Worm (Caenorhabditis elegans): Measurements from ENCODE around the gene Y111B2A.12.

The Y111B2A.12 gene

DNA sequence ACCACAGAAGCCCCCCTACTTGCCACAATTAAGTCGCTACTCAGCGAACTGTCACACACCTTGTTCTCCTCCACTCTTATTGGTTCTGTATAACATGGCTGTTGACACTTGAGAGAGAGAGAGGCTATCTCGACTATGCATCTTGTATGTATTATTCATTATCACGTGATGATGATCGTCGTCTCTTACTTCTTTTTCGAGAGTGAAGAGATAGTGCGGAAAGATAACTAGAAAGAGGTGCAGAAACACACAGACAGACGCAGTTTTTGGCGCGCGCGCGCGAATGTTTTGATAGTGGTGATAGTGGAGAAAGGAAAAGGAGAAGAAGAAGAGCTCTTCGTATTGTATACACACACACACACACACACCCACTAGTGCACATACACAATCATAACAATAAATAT lies 7.9 kb downstream of the Y111B2A.12 start (continued):
- TF ChIP-seq dmd-6 (GFP tag; IDR thresholded peaks at IDR 0.05) = peak; percentile 76
- no peak for TF ChIP-seq ceh-44 (GFP tag; IDR thresholded peaks at IDR 0.05)
- TF ChIP-seq nhr-28 (tag; optimal IDR thresholded peaks at IDR 0.05) = peak; percentile 92
- no peak for TF ChIP-seq snpc-1.2 (GFP tag; IDR thresholded peaks at IDR 0.05)
- 0 out of 2 replicates have a peak, but pooled peaks have one; percentile 14 for TF ChIP-seq T26A8.4 (GFP tag; IDR thresholded peaks at IDR 0.05)
- no peak; the same call in 1 of the 2 replicates for TF ChIP-seq mdt-29 (GFP tag; IDR thresholded peaks at IDR 0.05)
- no peak for TF ChIP-seq lin-15B (tag; optimal IDR thresholded peaks at IDR 0.05)
- no peak for TF ChIP-seq egl-43 (GFP tag; IDR thresholded peaks at IDR 0.05)
- no peak for TF ChIP-seq zip-2 (tag; optimal IDR thresholded peaks at IDR 0.05)
- TF ChIP-seq Y5F2A.4 (GFP tag; optimal IDR thresholded peaks at IDR 0.05) = no peak
- TF ChIP-seq F44E2.7 (GFP tag; IDR thresholded peaks at IDR 0.05) = no peak
- no peak for TF ChIP-seq daf-8 (GFP tag; IDR thresholded peaks at IDR 0.05)
- TF ChIP-seq nhr-25 (tag; optimal IDR thresholded peaks at IDR 0.05; ENCODE audit: borderline replicate concordance, insufficient read depth) = no peak
- peak; percentile 27 for TF ChIP-seq lin-38 (GFP tag; IDR thresholded peaks at IDR 0.05)
- TF ChIP-seq mdl-1 (tag; optimal IDR thresholded peaks at IDR 0.05) = peak in 1 of 2 experiments; percentile 86
- TF ChIP-seq nhr-48 (tag; optimal IDR thresholded peaks at IDR 0.05) = peak; percentile 69
- TF ChIP-seq ztf-7 (tag; optimal IDR thresholded peaks at IDR 0.05) = no peak
- TF ChIP-seq unc-62 (GFP tag; optimal IDR thresholded peaks at IDR 0.05 in 1 of 2) = peak in 1 of 2 experiments; percentile 94
- TF ChIP-seq unc-62 (tag; optimal IDR thresholded peaks at IDR 0.05) = no peak
- peak; percentile 95 for TF ChIP-seq hlh-30 (tag; optimal IDR thresholded peaks at IDR 0.05; ENCODE audit: insufficient read depth)
- TF ChIP-seq daf-19 (GFP tag; conservative IDR thresholded peaks at IDR 0.05) = no peak
- no peak for TF ChIP-seq nhr-76 (tag; optimal IDR thresholded peaks at IDR 0.05)
- peak; percentile 58 for TF ChIP-seq nhr-11 (tag; optimal IDR thresholded peaks at IDR 0.05)
- TF ChIP-seq lim-7 (GFP tag; IDR thresholded peaks at IDR 0.05) = no peak
- TF ChIP-seq sdz-12 (GFP tag; optimal IDR thresholded peaks at IDR 0.05) = no peak
- TF ChIP-seq nhr-237 (tag; optimal IDR thresholded peaks at IDR 0.05) = no peak
- TF ChIP-seq ama-1 (optimal IDR thresholded peaks at IDR 0.05) = peak; percentile 79
- no peak for TF ChIP-seq lin-29 (GFP tag; IDR thresholded peaks at IDR 0.05)
- peak in 1 of 2 experiments; percentile 24 for TF ChIP-seq daf-16 (GFP tag; optimal IDR thresholded peaks at IDR 0.05)
- TF ChIP-seq daf-16 (tag; optimal IDR thresholded peaks at IDR 0.05) = peak; percentile 97
- 0 out of 2 replicates have a peak, but pooled peaks have one; percentile 26 for TF ChIP-seq pha-4 (GFP tag; IDR thresholded peaks at IDR 0.05)
- TF ChIP-seq pha-4 (tag; optimal IDR thresholded peaks at IDR 0.05) = no peak
- TF ChIP-seq fos-1 (tag; optimal IDR thresholded peaks at IDR 0.05) = no peak
- TF ChIP-seq mep-1 (tag; optimal IDR thresholded peaks at IDR 0.05) = peak; percentile 84
- no peak for TF ChIP-seq ces-1 (GFP tag; optimal IDR thresholded peaks at IDR 0.05)
- TF ChIP-seq dpl-1 (GFP tag; optimal IDR thresholded peaks at IDR 0.05) = no peak
- peak; percentile 71 for TF ChIP-seq mxl-3 (GFP tag; optimal IDR thresholded peaks at IDR 0.05)
- TF ChIP-seq spr-3 (GFP tag; optimal IDR thresholded peaks at IDR 0.05) = peak; percentile 3
- peak; percentile 94 for TF ChIP-seq aha-1 (tag)
- peak; percentile 5 for TF ChIP-seq rbr-2 (tag; optimal IDR thresholded peaks at IDR 0.05)
- TF ChIP-seq egl-27 (tag; optimal IDR thresholded peaks at IDR 0.05) = no peak
- TF ChIP-seq hlh-11 (tag; optimal IDR thresholded peaks at IDR 0.05) = peak; percentile 91
- 0 out of 2 replicates have a peak, but pooled peaks have one; percentile 49 for TF ChIP-seq madf-9 (GFP tag; conservative IDR thresholded peaks at IDR 0.05)
- no peak for TF ChIP-seq saeg-2 (GFP tag; IDR thresholded peaks at IDR 0.05)
- no peak for TF ChIP-seq zip-11 (GFP tag; IDR thresholded peaks at IDR 0.05)
- no peak for TF ChIP-seq aly-2 (tag; optimal IDR thresholded peaks at IDR 0.05)
- peak; percentile 70 for TF ChIP-seq lin-13 (GFP tag; optimal IDR thresholded peaks at IDR 0.05)
- TF ChIP-seq set-16 (GFP tag; IDR thresholded peaks at IDR 0.05) = 0 out of 2 replicates have a peak, but pooled peaks have one; percentile 10
- TF ChIP-seq nhr-77 (tag; optimal IDR thresholded peaks at IDR 0.05) = peak; percentile 88
- no peak for TF ChIP-seq ceh-82 (tag; optimal IDR thresholded peaks at IDR 0.05)

Data from whole organism, L4 larva.